Fruit fly (Drosophila melanogaster): ENCODE measurements around the gene Srlp.

dm6 chr3R:12439039-12439400 lies 5.1 kb downstream of the Srlp start, which contains the start of the genes CG17207 and CG46427:
- TF ChIP-seq CG4318 (GFP tag; optimal IDR thresholded peaks at IDR 0.05) (no peak), CG11762 (GFP tag; optimal IDR thresholded peaks at IDR 0.05; ENCODE audit: insufficient read depth) (no peak), CG6808 (GFP tag; optimal IDR thresholded peaks at IDR 0.05) (no peak), CG6854 (GFP tag; optimal IDR thresholded peaks at IDR 0.05) (no peak), Lpt (GFP tag; optimal IDR thresholded peaks at IDR 0.05) (no peak), fd85E (GFP tag; optimal IDR thresholded peaks at IDR 0.05) (no peak), ss (GFP tag; optimal IDR thresholded peaks at IDR 0.05) (no peak)
